Worm (Caenorhabditis elegans): Measurements from ENCODE around the gene pab-2.

ce11 chrX:13506493-13506892, 20.7 kb downstream of the pab-2 start:
- TF ChIP-seq gmeb-1 (tag; optimal IDR thresholded peaks at IDR 0.05) (no peak), unc-62 (GFP tag; optimal IDR thresholded peaks at IDR 0.05) (no peak), lin-13 (GFP tag; optimal IDR thresholded peaks at IDR 0.05) (no peak), ama-1 (optimal IDR thresholded peaks at IDR 0.05) (no peak), unc-39 (tag; optimal IDR thresholded peaks at IDR 0.05) (no peak)

All from whole organism, L2 larva.